Worm (Caenorhabditis elegans) whole organism, L4 larva: ENCODE measurements around the gene srx-60.
A peak's percentile ranks its signal among the peaks of the same experiment; 100 is the strongest.

Source experiments
- D1046.2 ChIP-seq: fragments of 200-800 bp; sonication (Bioruptor generic); IDR thresholded peaks from 2 replicates; pipeline ENCODE4 v1.3.6; 2022; ENCODE audit warnings: missing genetic modification characterization, missing compliant biosample characterization
- F26F4.8 ChIP-seq: fragments of 200-800 bp; sonication (Bioruptor generic); conservative IDR thresholded peaks from 2 replicates; pipeline ENCODE4 v1.3.6; 2022; ENCODE audit warnings: missing genetic modification characterization, missing compliant biosample characterization
- F44E2.7 ChIP-seq: fragments of 200-800 bp; sonication (Bioruptor generic); IDR thresholded peaks from 2 replicates; pipeline ENCODE4 v2.1.2; 2022; ENCODE audit warnings: missing genetic modification characterization, missing compliant biosample characterization
- T20F7.1 ChIP-seq: fragments of 200-800 bp; sonication (Bioruptor generic); optimal IDR thresholded peaks from 2 replicates; lab custom pipeline; 2018; ENCODE audit warnings: mild to moderate bottlenecking, missing genetic modification characterization, missing compliant biosample characterization
- ama-1 ChIP-seq: fragments of 150-350 bp; optimal IDR thresholded peaks from 2 replicates; lab custom pipeline; 2014; ENCODE audit warnings: inconsistent platforms, mixed read lengths
- attf-4 ChIP-seq: sonication (generic microtip); optimal IDR thresholded peaks from 3 replicates; lab custom pipeline; 2017; ENCODE audit warnings: missing biosample characterization, missing genetic modification characterization
- ceh-32 ChIP-seq: sonication (generic microtip); optimal IDR thresholded peaks from 2 replicates; lab custom pipeline; 2016; ENCODE audit warnings: mild to moderate bottlenecking, missing genetic modification characterization, missing compliant biosample characterization; ENCODE audit not compliant: poor library complexity
- ceh-82 ChIP-seq: sonication (generic microtip); optimal IDR thresholded peaks from 2 replicates; lab custom pipeline; 2017; ENCODE audit warnings: missing biosample characterization, missing genetic modification characterization
- ces-1 ChIP-seq: fragments of 150-350 bp; sonication (generic microtip); optimal IDR thresholded peaks from 4 replicates; lab custom pipeline; 2014; ENCODE audit warnings: missing biosample characterization, missing genetic modification reagents, missing genetic modification characterization
- cey-2 ChIP-seq: sonication (generic microtip); optimal IDR thresholded peaks from 3 replicates; lab custom pipeline; 2017; ENCODE audit warnings: missing genetic modification characterization, mild to moderate bottlenecking, missing compliant biosample characterization, antibody characterized with exemption, borderline replicate concordance; ENCODE audit not compliant: insufficient read depth
- daf-16 ChIP-seq, 3 experiments: sonication (generic microtip); optimal IDR thresholded peaks; 2 replicates each; lab custom pipeline; 2016 to 2017; ENCODE audit warnings: missing genetic modification characterization in 3 of 3, missing genetic modification reagents in 3 of 3, mild to moderate bottlenecking in 2 of 3, missing compliant biosample characterization in 2 of 3, missing biosample characterization in 1 of 3, moderate library complexity in 1 of 3
- daf-19 ChIP-seq: fragments of 200-800 bp; sonication (Bioruptor generic); conservative IDR thresholded peaks from 2 replicates; pipeline ENCODE4 v1.3.6; 2022; ENCODE audit warnings: missing genetic modification characterization, missing compliant biosample characterization
- daf-8 ChIP-seq: fragments of 200-800 bp; sonication (Bioruptor generic); IDR thresholded peaks from 2 replicates; pipeline ENCODE4 v1.3.6; 2022; ENCODE audit warnings: missing genetic modification characterization, missing compliant biosample characterization
- dmd-8 ChIP-seq: fragments of 200-800 bp; sonication (Bioruptor generic); IDR thresholded peaks from 2 replicates; pipeline ENCODE4 v1.3.6; 2022; ENCODE audit warnings: missing genetic modification characterization, missing compliant biosample characterization
- fkh-10 ChIP-seq: fragments of 150-350 bp; optimal IDR thresholded peaks from 2 replicates; lab custom pipeline; 2014; ENCODE audit warnings: missing biosample characterization, missing genetic modification reagents, missing genetic modification characterization
- fos-1 ChIP-seq: fragments of 150-350 bp; optimal IDR thresholded peaks from 2 replicates; lab custom pipeline; 2014; ENCODE audit warnings: missing biosample characterization, missing genetic modification characterization
- gei-8 ChIP-seq: fragments of 200-800 bp; sonication (Bioruptor generic); optimal IDR thresholded peaks from 2 replicates; lab custom pipeline; 2018; ENCODE audit warnings: mild to moderate bottlenecking, missing genetic modification characterization, missing compliant biosample characterization
- hif-1 ChIP-seq, 2 experiments: sonication (generic microtip); optimal IDR thresholded peaks; 2 replicates each; lab custom pipeline; 2016 to 2017; ENCODE audit warnings: missing compliant biosample characterization in 2 of 2, missing genetic modification characterization in 2 of 2, missing genetic modification reagents in 2 of 2, missing genotype in 2 of 2, mild to moderate bottlenecking in 1 of 2
- hlh-30 ChIP-seq: sonication (generic microtip); optimal IDR thresholded peaks from 2 replicates; lab custom pipeline; 2017; ENCODE audit warnings: antibody characterized with exemption, mild to moderate bottlenecking, missing genetic modification characterization, missing compliant biosample characterization; ENCODE audit not compliant: insufficient read depth
- hmg-1.1 ChIP-seq: fragments of 200-800 bp; sonication (Bioruptor generic); IDR thresholded peaks from 2 replicates; pipeline ENCODE4 v1.3.6; 2022; ENCODE audit warnings: missing genetic modification reagents, missing genetic modification characterization, missing compliant biosample characterization
- lim-7 ChIP-seq: fragments of 200-800 bp; sonication (Bioruptor generic); IDR thresholded peaks from 2 replicates; pipeline ENCODE4 v1.3.6; 2022; ENCODE audit warnings: missing genetic modification characterization, missing compliant biosample characterization
- lin-38 ChIP-seq: fragments of 200-800 bp; sonication (Bioruptor generic); IDR thresholded peaks from 2 replicates; pipeline ENCODE4 v1.3.6; 2022; ENCODE audit warnings: missing genetic modification reagents, missing genetic modification characterization, missing compliant biosample characterization
- lsy-2 ChIP-seq, 2 experiments: fragments of 150-350 bp in 1 of 2; sonication (generic microtip) in 1 of 2; optimal IDR thresholded peaks; 2 replicates each; lab custom pipeline; 2014 to 2017; ENCODE audit warnings: missing biosample characterization in 2 of 2, missing genetic modification characterization in 2 of 2
- madf-5 ChIP-seq, 2 experiments: fragments of 200-800 bp; sonication (Bioruptor generic); IDR thresholded peaks; 2 replicates each; pipeline ENCODE4 v1.3.6; 2022; ENCODE audit warnings: missing compliant biosample characterization in 2 of 2, missing genetic modification characterization in 2 of 2
- mep-1 ChIP-seq: fragments of 150-350 bp; sonication (generic microtip); optimal IDR thresholded peaks from 3 replicates; lab custom pipeline; 2014; ENCODE audit warnings: missing biosample characterization, missing genetic modification characterization
- mes-2 ChIP-seq: sonication (generic microtip); optimal IDR thresholded peaks from 2 replicates; lab custom pipeline; 2016; ENCODE audit warnings: missing genotype, mild to moderate bottlenecking, missing genetic modification characterization, missing compliant biosample characterization; ENCODE audit not compliant: poor library complexity, severe bottlenecking
- nhr-102 ChIP-seq: sonication (generic microtip); optimal IDR thresholded peaks from 2 replicates; lab custom pipeline; 2016; ENCODE audit warnings: mild to moderate bottlenecking, missing genetic modification characterization, moderate library complexity, missing compliant biosample characterization
- nhr-237 ChIP-seq: sonication (generic microtip); optimal IDR thresholded peaks from 2 replicates; lab custom pipeline; 2017; ENCODE audit warnings: missing biosample characterization, missing genetic modification characterization
- nhr-41 ChIP-seq: fragments of 200-800 bp; sonication (Bioruptor generic); IDR thresholded peaks from 2 replicates; pipeline ENCODE4 v1.3.6; 2022; ENCODE audit warnings: missing genetic modification reagents, missing genetic modification characterization, missing compliant biosample characterization
- pha-4 ChIP-seq, 2 experiments: fragments of 150-350 bp in 1 of 2; fragments of 200-800 bp in 1 of 2; sonication (Bioruptor generic) in 1 of 2; IDR thresholded peaks in 1 of 2; optimal IDR thresholded peaks in 1 of 2; 2 replicates each; pipeline versions ENCODE4 v1.3.6 to Lab custom; 2014 to 2022; ENCODE audit warnings: missing genetic modification characterization in 2 of 2, missing genetic modification reagents in 2 of 2, missing biosample characterization in 1 of 2, missing compliant biosample characterization in 1 of 2
- pqm-1 ChIP-seq: sonication (generic microtip); optimal IDR thresholded peaks from 2 replicates; lab custom pipeline; 2017; ENCODE audit warnings: missing biosample characterization, missing genetic modification characterization
- saeg-2 ChIP-seq: fragments of 200-800 bp; sonication (Bioruptor generic); IDR thresholded peaks from 2 replicates; pipeline ENCODE4 v1.3.6; 2022; ENCODE audit warnings: missing genetic modification reagents, missing genetic modification characterization, missing compliant biosample characterization
- sdz-12 ChIP-seq: fragments of 200-800 bp; sonication (Bioruptor generic); optimal IDR thresholded peaks from 2 replicates; lab custom pipeline; 2018; ENCODE audit warnings: mild to moderate bottlenecking, missing genetic modification characterization, missing compliant biosample characterization
- set-16 ChIP-seq: fragments of 200-800 bp; sonication (Bioruptor generic); IDR thresholded peaks from 2 replicates; pipeline ENCODE4 v1.3.6; 2022; ENCODE audit warnings: missing genetic modification reagents, missing genetic modification characterization, missing compliant biosample characterization
- tra-1 ChIP-seq: fragments of 200-800 bp; sonication (Bioruptor generic); IDR thresholded peaks from 2 replicates; pipeline ENCODE4 v1.3.6; 2022; ENCODE audit warnings: missing genetic modification reagents, missing genetic modification characterization, missing compliant biosample characterization
- unc-62 ChIP-seq, 3 experiments: fragments of 150-350 bp in 1 of 3; sonication (generic microtip); optimal IDR thresholded peaks in 2 of 3; peaks in 1 of 3; 1 replicate in 1 of 3; 2 replicates in 2 of 3; lab custom pipeline; 2014 to 2017; ENCODE audit warnings: missing biosample characterization in 3 of 3, missing genetic modification characterization in 3 of 3, missing genetic modification reagents in 3 of 3, missing genotype in 1 of 3
- vab-7 ChIP-seq: fragments of 200-800 bp; sonication (Bioruptor generic); IDR thresholded peaks from 2 replicates; pipeline ENCODE4 v1.3.6; 2022; ENCODE audit warnings: missing genetic modification reagents, missing genetic modification characterization, missing compliant biosample characterization
- zag-1 ChIP-seq: fragments of 150-350 bp; optimal IDR thresholded peaks from 2 replicates; lab custom pipeline; 2014; ENCODE audit warnings: missing biosample characterization, missing genetic modification characterization
- zfp-3 ChIP-seq: fragments of 200-800 bp; sonication (Bioruptor generic); conservative IDR thresholded peaks from 2 replicates; pipeline ENCODE4 v1.3.6; 2022; ENCODE audit warnings: missing genetic modification reagents, missing genetic modification characterization, missing compliant biosample characterization
- zip-11 ChIP-seq: fragments of 200-800 bp; sonication (Bioruptor generic); IDR thresholded peaks from 2 replicates; pipeline ENCODE4 v1.3.6; 2022; ENCODE audit warnings: missing genetic modification characterization, missing compliant biosample characterization
- zip-2 ChIP-seq: fragments of 150-350 bp; optimal IDR thresholded peaks from 2 replicates; lab custom pipeline; 2014; ENCODE audit warnings: missing biosample characterization, missing genetic modification characterization
- ztf-11 ChIP-seq: fragments of 150-350 bp; optimal IDR thresholded peaks from 2 replicates; lab custom pipeline; 2014; ENCODE audit warnings: missing biosample characterization, missing genetic modification characterization
- ztf-7 ChIP-seq: fragments of 150-350 bp; optimal IDR thresholded peaks from 2 replicates; lab custom pipeline; 2014; ENCODE audit warnings: missing biosample characterization, missing genetic modification characterization

srx-60 gene

ce11 chrV:7437538-7437937 lies 36.9 kb downstream of the srx-60 start, which contains the start of gene F25E5.9 (continued):
- TF ChIP-seq fkh-10 (GFP tag; lab: Kevin White, UChicago) = peak; percentile 29
- no peak for TF ChIP-seq ceh-32 (tag; lab: Kevin White, UChicago)
- TF ChIP-seq dmd-8 = no peak
- TF ChIP-seq tra-1 (GFP tag; lab: Robert Waterston, UW) = 0 out of 2 replicates have a peak, but pooled peaks have one; percentile 11
- TF ChIP-seq set-16 (GFP tag; lab: Robert Waterston, UW) = 0 out of 2 replicates have a peak, but pooled peaks have one; percentile 12
- TF ChIP-seq ztf-11 (tag; lab: Kevin White, UChicago) = no peak
- no peak for TF ChIP-seq cey-2
- no peak for TF ChIP-seq zag-1
- TF ChIP-seq vab-7 = 0 out of 2 replicates have a peak, but pooled peaks have one; percentile 6
- 0 out of 2 replicates have a peak, but pooled peaks have one; percentile 40 for TF ChIP-seq D1046.2 (GFP tag; lab: Robert Waterston, UW)
- no peak for TF ChIP-seq zip-2 (tag; lab: Kevin White, UChicago)
- TF ChIP-seq ztf-7 (tag; lab: Kevin White, UChicago) = no peak
- TF ChIP-seq lim-7 (GFP tag; lab: Robert Waterston, UW) = no peak
- TF ChIP-seq hmg-1.1 = peak; percentile 67
- no peak for TF ChIP-seq daf-8 (GFP tag; lab: Robert Waterston, UW)
- no peak for TF ChIP-seq ces-1 (GFP tag; lab: Kevin White, UChicago)
- no peak for TF ChIP-seq zfp-3 (GFP tag; lab: Robert Waterston, UW)
- TF ChIP-seq nhr-41 (GFP tag; lab: Robert Waterston, UW) = no peak
- TF ChIP-seq attf-4 (tag; lab: Kevin White, UChicago) = no peak
- no peak for TF ChIP-seq ama-1
- no peak for TF ChIP-seq daf-16 (GFP tag; optimal IDR thresholded peaks at IDR 0.05; lab: Kevin White, UChicago)
- no peak for TF ChIP-seq daf-16 (tag; optimal IDR thresholded peaks at IDR 0.05; lab: Kevin White, UChicago)
- TF ChIP-seq ceh-82 (tag; lab: Kevin White, UChicago) = no peak
- no peak for TF ChIP-seq daf-19 (GFP tag; lab: Robert Waterston, UW)
- TF ChIP-seq fos-1 = no peak
- TF ChIP-seq sdz-12 (GFP tag; lab: Kevin White, UChicago) = no peak
- no peak for TF ChIP-seq lin-38 (GFP tag; lab: Robert Waterston, UW)
- no peak for TF ChIP-seq madf-5 (GFP tag; IDR thresholded peaks at IDR 0.05; lab: Robert Waterston, UW)
- TF ChIP-seq zip-11 = no peak
- TF ChIP-seq unc-62 (GFP tag; optimal IDR thresholded peaks at IDR 0.05 in 1 of 2; lab: Kevin White, UChicago) = peak in 1 of 2 experiments; percentile 33
- no peak for TF ChIP-seq unc-62 (tag; optimal IDR thresholded peaks at IDR 0.05; lab: Kevin White, UChicago)
- TF ChIP-seq hif-1 (tag; optimal IDR thresholded peaks at IDR 0.05; lab: Kevin White, UChicago) = peak in 1 of 2 experiments; percentile 3
- no peak for TF ChIP-seq F26F4.8 (GFP tag; lab: Robert Waterston, UW)
- TF ChIP-seq pqm-1 (tag; lab: Kevin White, UChicago) = no peak
- TF ChIP-seq F44E2.7 = no peak
- no peak for TF ChIP-seq pha-4 (GFP tag; IDR thresholded peaks at IDR 0.05; lab: Robert Waterston, UW)
- TF ChIP-seq pha-4 (tag; optimal IDR thresholded peaks at IDR 0.05; lab: Kevin White, UChicago) = no peak
- TF ChIP-seq saeg-2 (GFP tag; lab: Robert Waterston, UW) = 0 out of 2 replicates have a peak, but pooled peaks have one; percentile 34
- TF ChIP-seq hlh-30 = peak; percentile 20
- TF ChIP-seq T20F7.1 (GFP tag; lab: Kevin White, UChicago) = no peak

DNA sequence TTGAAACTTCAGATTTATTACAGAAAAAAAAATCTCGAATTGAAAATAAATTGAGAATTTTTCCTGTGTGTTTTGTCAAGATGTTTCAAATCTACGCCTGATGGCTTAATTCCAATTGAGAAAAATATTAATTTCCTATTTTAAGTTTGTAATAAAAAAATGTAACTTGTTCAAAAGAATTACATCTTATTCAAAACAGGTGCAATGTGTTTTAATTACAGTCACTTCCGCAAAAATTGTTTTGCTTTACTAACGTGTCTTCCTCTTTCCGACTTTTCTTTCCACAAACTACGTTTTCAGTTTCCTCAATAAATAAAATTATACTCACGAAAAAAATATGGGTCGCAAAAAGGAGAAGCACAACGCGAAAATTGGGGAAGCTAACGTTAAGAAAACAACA lies 37.3 kb downstream of the srx-60 start, which contains the start of gene F25E5.16:
Gene F25E5.16 (plus strand): TSS at position 301 of the 400 bp plus-strand sequence.
- TF ChIP-seq daf-8 (GFP tag; lab: Robert Waterston, UW) (no peak), nhr-102 (no peak), gei-8 (GFP tag; lab: Kevin White, UChicago) (no peak), dmd-8 (no peak), mep-1 (tag; lab: Kevin White, UChicago) (no peak), daf-16 (GFP tag; optimal IDR thresholded peaks at IDR 0.05; lab: Kevin White, UChicago) (no peak), daf-16 (tag; optimal IDR thresholded peaks at IDR 0.05; lab: Kevin White, UChicago) (no peak), madf-5 (GFP tag; IDR thresholded peaks at IDR 0.05; lab: Robert Waterston, UW) (no peak), lsy-2 (tag; optimal IDR thresholded peaks at IDR 0.05; lab: Kevin White, UChicago) (no peak), T20F7.1 (GFP tag; lab: Kevin White, UChicago) (no peak), set-16 (GFP tag; lab: Robert Waterston, UW) (no peak), nhr-237 (tag; lab: Kevin White, UChicago) (no peak), mes-2 (tag; lab: Kevin White, UChicago) (no peak)
